Fruit fly (Drosophila melanogaster) whole organism, embryonic: ENCODE measurements around the gene CG4972.

Source experiments
- Abd-B ChIP-seq: fragments of 200-800 bp; sonication (Bioruptor generic); optimal IDR thresholded peaks from 2 replicates; lab custom pipeline; 2018; ENCODE audit warnings: missing biosample characterization, mild to moderate bottlenecking, missing genetic modification characterization, moderate library complexity
- BEAF-32 ChIP-seq: fragments of 200-800 bp; sonication (Bioruptor generic); optimal IDR thresholded peaks from 3 replicates; lab custom pipeline; 2017; ENCODE audit warnings: missing biosample characterization, missing genetic modification characterization, mild to moderate bottlenecking, moderate library complexity, missing genetic modification reagents
- BtbVII ChIP-seq: fragments of 200-800 bp; sonication (Bioruptor generic); optimal IDR thresholded peaks from 3 replicates; lab custom pipeline; 2017; ENCODE audit warnings: missing biosample characterization, mild to moderate bottlenecking, missing genetic modification characterization
- CG11723 ChIP-seq: fragments of 200-800 bp; sonication (Bioruptor generic); optimal IDR thresholded peaks from 2 replicates; lab custom pipeline; 2017; ENCODE audit warnings: missing biosample characterization, mild to moderate bottlenecking, missing genetic modification characterization
- CG13287 ChIP-seq: fragments of 200-800 bp; sonication (Bioruptor generic); IDR thresholded peaks from 2 replicates; pipeline ENCODE4 v1.3.6; 2022; ENCODE audit warnings: missing biosample characterization, missing genetic modification characterization; ENCODE audit not compliant: partially characterized antibody
- CG14667 ChIP-seq: fragments of 200-800 bp; sonication (Bioruptor generic); IDR thresholded peaks from 2 replicates; pipeline ENCODE4 v1.3.6; 2022; ENCODE audit warnings: missing biosample characterization, missing genetic modification characterization
- CG15514 ChIP-seq: fragments of 200-800 bp; sonication (Bioruptor generic); optimal IDR thresholded peaks from 3 replicates; lab custom pipeline; 2017; ENCODE audit warnings: missing biosample characterization, missing genetic modification characterization, mild to moderate bottlenecking, moderate library complexity, missing genetic modification reagents
- CG1603 ChIP-seq: fragments of 200-800 bp; sonication (Bioruptor generic); optimal IDR thresholded peaks from 2 replicates; lab custom pipeline; 2019; ENCODE audit warnings: missing biosample characterization, mild to moderate bottlenecking, missing genetic modification characterization, moderate library complexity
- CG17802 ChIP-seq: fragments of 200-800 bp; sonication (Bioruptor generic); optimal IDR thresholded peaks from 2 replicates; lab custom pipeline; 2018; ENCODE audit warnings: missing biosample characterization, mild to moderate bottlenecking, missing genetic modification characterization, moderate library complexity
- CG17829 ChIP-seq: fragments of 200-800 bp; optimal IDR thresholded peaks from 2 replicates; lab custom pipeline; 2019; ENCODE audit warnings: missing biosample characterization, mild to moderate bottlenecking, missing genetic modification characterization, moderate library complexity
- CG2116 ChIP-seq: fragments of 200-800 bp; sonication (Bioruptor generic); optimal IDR thresholded peaks from 3 replicates; lab custom pipeline; 2018; ENCODE audit warnings: missing biosample characterization, mild to moderate bottlenecking, missing genetic modification characterization
- CG30020 ChIP-seq: fragments of 200-800 bp; optimal IDR thresholded peaks from 2 replicates; lab custom pipeline; 2019; ENCODE audit warnings: missing biosample characterization, mild to moderate bottlenecking, missing genetic modification characterization, moderate library complexity
- CG32767 ChIP-seq: fragments of 200-800 bp; sonication (Bioruptor generic); IDR thresholded peaks from 2 replicates; pipeline ENCODE4 v1.3.6; 2022; ENCODE audit warnings: missing biosample characterization, missing genetic modification characterization
- CG3995 ChIP-seq: fragments of 200-800 bp; sonication (Bioruptor generic); optimal IDR thresholded peaks from 3 replicates; lab custom pipeline; 2016; ENCODE audit warnings: missing biosample characterization, missing genetic modification characterization
- CG7271 ChIP-seq: fragments of 200-800 bp; sonication (Bioruptor generic); optimal IDR thresholded peaks from 2 replicates; lab custom pipeline; 2018; ENCODE audit warnings: missing biosample characterization, mild to moderate bottlenecking, missing genetic modification characterization, moderate library complexity
- CG7987 ChIP-seq: fragments of 200-800 bp; sonication (Bioruptor generic); optimal IDR thresholded peaks from 2 replicates; lab custom pipeline; 2018; ENCODE audit warnings: missing biosample characterization, mild to moderate bottlenecking, missing genetic modification characterization, moderate library complexity
- CG8924 ChIP-seq: fragments of 200-800 bp; optimal IDR thresholded peaks from 3 replicates; lab custom pipeline; 2019; ENCODE audit warnings: missing biosample characterization, mild to moderate bottlenecking, missing genetic modification characterization, moderate library complexity
- CTCF ChIP-seq: fragments of 200-800 bp; sonication (Bioruptor generic); optimal IDR thresholded peaks from 2 replicates; lab custom pipeline; 2017; ENCODE audit warnings: missing biosample characterization, mild to moderate bottlenecking, missing genetic modification characterization, moderate library complexity
- Dll ChIP-seq: fragments of 200-800 bp; sonication (Bioruptor generic); IDR thresholded peaks from 4 replicates; pipeline ENCODE4 v1.3.6; 2022; ENCODE audit warnings: missing biosample characterization, missing genetic modification characterization; ENCODE audit not compliant: partially characterized antibody
- Doc3 ChIP-seq: fragments of 200-800 bp; sonication (Bioruptor generic); IDR thresholded peaks from 3 replicates; pipeline ENCODE4 v1.3.6; 2022; ENCODE audit warnings: missing biosample characterization, missing genetic modification characterization; ENCODE audit not compliant: partially characterized antibody
- Dref ChIP-seq: fragments of 200-800 bp; sonication (Bioruptor generic); IDR thresholded peaks from 2 replicates; pipeline ENCODE4 v1.3.6; 2022; ENCODE audit warnings: missing biosample characterization, missing genetic modification characterization
- H15 ChIP-seq: fragments of 200-800 bp; sonication (Bioruptor generic); IDR thresholded peaks from 3 replicates; pipeline ENCODE4 v1.3.6; 2022; ENCODE audit warnings: missing biosample characterization, missing genetic modification characterization
- HmgZ ChIP-seq: fragments of 200-800 bp; sonication (Bioruptor generic); optimal IDR thresholded peaks from 2 replicates; lab custom pipeline; 2018; ENCODE audit warnings: missing biosample characterization, mild to moderate bottlenecking, missing genetic modification characterization
- MBD-R2 ChIP-seq: fragments of 200-800 bp; sonication (Bioruptor generic); IDR thresholded peaks from 2 replicates; pipeline ENCODE4 v1.3.6; 2022; ENCODE audit warnings: missing biosample characterization, missing genetic modification characterization
- MESR4 ChIP-seq: fragments of 200-800 bp; sonication (Bioruptor generic); optimal IDR thresholded peaks from 2 replicates; lab custom pipeline; 2018; ENCODE audit warnings: missing biosample characterization, mild to moderate bottlenecking, missing genetic modification characterization, moderate library complexity
- Max ChIP-seq: fragments of 200-800 bp; sonication (Bioruptor generic); optimal IDR thresholded peaks from 2 replicates; lab custom pipeline; 2016; ENCODE audit warnings: missing biosample characterization, mild to moderate bottlenecking, missing genetic modification characterization
- Med ChIP-seq: fragments of 200-800 bp; sonication (Bioruptor generic); peaks from one replicate; lab custom pipeline; 2016; ENCODE audit warnings: missing biosample characterization, missing genetic modification characterization, mild to moderate bottlenecking, inconsistent platforms, moderate library complexity
- PHDP ChIP-seq: fragments of 200-800 bp; sonication (Bioruptor generic); optimal IDR thresholded peaks from 3 replicates; lab custom pipeline; 2018; ENCODE audit warnings: missing biosample characterization, mild to moderate bottlenecking, missing genetic modification characterization, moderate library complexity
- Pdp1 ChIP-seq, 2 experiments: fragments of 200-800 bp; sonication (Bioruptor generic); optimal IDR thresholded peaks; 3 replicates each; lab custom pipeline; 2016; ENCODE audit warnings: missing biosample characterization in 2 of 2, missing genetic modification characterization in 2 of 2, mild to moderate bottlenecking in 1 of 2, moderate library complexity in 1 of 2
- Scr ChIP-seq: fragments of 200-800 bp; sonication (Bioruptor generic); IDR thresholded peaks from 2 replicates; pipeline ENCODE4 v1.3.6; 2022; ENCODE audit warnings: missing biosample characterization, missing genetic modification characterization; ENCODE audit not compliant: partially characterized antibody
- Sry-δ ChIP-seq: fragments of 200-800 bp; sonication (Bioruptor generic); optimal IDR thresholded peaks from 2 replicates; lab custom pipeline; 2016; ENCODE audit warnings: missing biosample characterization, missing genetic modification characterization
- bigmax ChIP-seq: fragments of 200-800 bp; sonication (Bioruptor generic); optimal IDR thresholded peaks from 2 replicates; lab custom pipeline; 2018; ENCODE audit warnings: missing biosample characterization, mild to moderate bottlenecking, missing genetic modification characterization
- cg ChIP-seq: fragments of 200-800 bp; sonication (Bioruptor generic); optimal IDR thresholded peaks from 3 replicates; lab custom pipeline; 2019; ENCODE audit warnings: missing biosample characterization, mild to moderate bottlenecking, missing genetic modification characterization, moderate library complexity
- crp ChIP-seq, 2 experiments: fragments of 200-800 bp; sonication (Bioruptor generic); optimal IDR thresholded peaks; 2 replicates in 1 of 2; 3 replicates in 1 of 2; lab custom pipeline; 2017; ENCODE audit warnings: missing biosample characterization in 2 of 2, missing genetic modification characterization in 2 of 2, mild to moderate bottlenecking in 1 of 2, moderate library complexity in 1 of 2
- dmrt11E ChIP-seq: fragments of 200-800 bp; sonication (Bioruptor generic); optimal IDR thresholded peaks from 3 replicates; lab custom pipeline; 2018; ENCODE audit warnings: missing biosample characterization, mild to moderate bottlenecking, missing genetic modification characterization, moderate library complexity
- gfzf ChIP-seq: fragments of 200-800 bp; sonication (Bioruptor generic); optimal IDR thresholded peaks from 2 replicates; lab custom pipeline; 2016; ENCODE audit warnings: missing biosample characterization, mild to moderate bottlenecking, missing genetic modification characterization, moderate library complexity
- ken ChIP-seq: fragments of 200-800 bp; sonication (Bioruptor generic); IDR thresholded peaks from 3 replicates; pipeline ENCODE4 v1.3.6; 2022; ENCODE audit warnings: missing biosample characterization, missing genetic modification characterization
- knrl ChIP-seq: fragments of 200-800 bp; sonication (Bioruptor generic); IDR thresholded peaks from 3 replicates; pipeline ENCODE4 v1.3.6; 2022; ENCODE audit warnings: missing biosample characterization, missing genetic modification characterization; ENCODE audit not compliant: partially characterized antibody
- nerfin-1 ChIP-seq: fragments of 200-800 bp; sonication (Bioruptor generic); optimal IDR thresholded peaks from 3 replicates; lab custom pipeline; 2019; ENCODE audit warnings: missing biosample characterization, mild to moderate bottlenecking, missing genetic modification characterization, moderate library complexity
- odd ChIP-seq: fragments of 200-800 bp; sonication (Bioruptor generic); optimal IDR thresholded peaks from 2 replicates; lab custom pipeline; 2017; ENCODE audit warnings: missing biosample characterization, mild to moderate bottlenecking, missing genetic modification characterization
- pfk ChIP-seq: fragments of 200-800 bp; sonication (Bioruptor generic); optimal IDR thresholded peaks from 2 replicates; lab custom pipeline; 2018; ENCODE audit warnings: missing biosample characterization, mild to moderate bottlenecking, missing genetic modification characterization, moderate library complexity
- pzg ChIP-seq: fragments of 200-800 bp; sonication (Bioruptor generic); optimal IDR thresholded peaks from 3 replicates; lab custom pipeline; 2018; ENCODE audit warnings: missing biosample characterization, mild to moderate bottlenecking, missing genetic modification characterization, moderate library complexity
- row ChIP-seq: fragments of 200-800 bp; sonication (Bioruptor generic); IDR thresholded peaks from 3 replicates; pipeline ENCODE4 v1.3.6; 2022; ENCODE audit warnings: missing biosample characterization, missing genetic modification characterization
- slbo ChIP-seq: fragments of 200-800 bp; sonication (Bioruptor generic); IDR thresholded peaks from 2 replicates; pipeline ENCODE4 v1.3.6; 2022; ENCODE audit warnings: missing biosample characterization, missing genetic modification characterization
- slou ChIP-seq: fragments of 200-800 bp; sonication (Bioruptor generic); optimal IDR thresholded peaks from 3 replicates; lab custom pipeline; 2016; ENCODE audit warnings: missing biosample characterization, missing genetic modification characterization
- ssp ChIP-seq: fragments of 200-800 bp; sonication (Bioruptor generic); IDR thresholded peaks from 2 replicates; pipeline ENCODE4 v1.3.6; 2022; ENCODE audit warnings: missing biosample characterization, missing genetic modification characterization
- trem ChIP-seq: fragments of 200-800 bp; optimal IDR thresholded peaks from 3 replicates; lab custom pipeline; 2019; ENCODE audit warnings: missing biosample characterization, mild to moderate bottlenecking, missing genetic modification characterization, moderate library complexity
- vvl ChIP-seq: fragments of 200-800 bp; sonication (Bioruptor generic); IDR thresholded peaks from 2 replicates; pipeline ENCODE4 v1.3.6; 2022; ENCODE audit warnings: missing biosample characterization, missing genetic modification characterization
- zf30C ChIP-seq: fragments of 200-800 bp; sonication (Bioruptor generic); optimal IDR thresholded peaks from 3 replicates; lab custom pipeline; 2018; ENCODE audit warnings: missing biosample characterization, mild to moderate bottlenecking, missing genetic modification characterization

Gene CG4972

dm6 chr2L:10366525-10366924 lies 51.9 kb downstream of the CG4972 start, which contains the start of gene CG5056 (continued):
- peak; percentile 83 for TF ChIP-seq CG17802 (tag; lab: Kevin White, UChicago)
- peak; percentile 88 for TF ChIP-seq pzg (GFP tag; lab: Kevin White, UChicago)
- TF ChIP-seq CG3995 (GFP tag; lab: Kevin White, UChicago): peak; percentile 7
- peak; percentile 56 for TF ChIP-seq CG2116 (GFP tag; lab: Kevin White, UChicago)
- peak; percentile 78 for TF ChIP-seq Med (GFP tag; lab: Kevin White, UChicago)
- TF ChIP-seq pfk (GFP tag; lab: Kevin White, UChicago): peak; percentile 95
- TF ChIP-seq CG32767: peak; percentile 75
- peak; percentile 43; the same call in 1 of the 2 replicates for TF ChIP-seq slbo
- peak; percentile 12 for TF ChIP-seq nerfin-1
- TF ChIP-seq trem (tag; lab: Kevin White, UChicago): peak; percentile 69
- TF ChIP-seq BEAF-32 (GFP tag; lab: Kevin White, UChicago): peak; percentile 44
- peak; percentile 13 for TF ChIP-seq dmrt11E (tag; lab: Kevin White, UChicago)
- no peak for TF ChIP-seq ken
- peak; percentile 30; the same call in 1 of the 2 replicates for TF ChIP-seq CG14667 (GFP tag; lab: Robert Waterston, UW)
- TF ChIP-seq crp (GFP tag; optimal IDR thresholded peaks at IDR 0.05; lab: Kevin White, UChicago): peak in 1 of 2 experiments; percentile 66
- no peak for TF ChIP-seq CTCF (GFP tag; lab: Kevin White, UChicago)
- peak; percentile 61 for TF ChIP-seq gfzf (GFP tag; lab: Kevin White, UChicago)
- peak; percentile 27 for TF ChIP-seq slou (GFP tag; lab: Kevin White, UChicago)
- TF ChIP-seq CG1603 (tag; lab: Kevin White, UChicago): peak; percentile 100
- TF ChIP-seq Abd-B (GFP tag; lab: Kevin White, UChicago): peak; percentile 36
- peak; percentile 39 for TF ChIP-seq Dref (GFP tag; lab: Robert Waterston, UW)
- TF ChIP-seq H15: no peak
- peak; percentile 62 for TF ChIP-seq HmgZ (tag; lab: Kevin White, UChicago)
- peak; percentile 5 for TF ChIP-seq CG7987
- TF ChIP-seq ssp (GFP tag; lab: Robert Waterston, UW): peak; percentile 39; the same call in 1 of the 2 replicates
- peak; percentile 100 for TF ChIP-seq CG30020 (tag; lab: Kevin White, UChicago)
- peak; percentile 31 for TF ChIP-seq CG15514 (GFP tag; lab: Kevin White, UChicago)
- peak; percentile 39; the same call in 1 of the 3 replicates for TF ChIP-seq knrl (GFP tag; lab: Robert Waterston, UW)
- TF ChIP-seq Max (GFP tag; lab: Kevin White, UChicago): peak; percentile 17
- peak; percentile 47 for TF ChIP-seq CG17829
- 0 out of 2 replicates have a peak, but pooled peaks have one; percentile 28 for TF ChIP-seq vvl
- peak; percentile 11 for TF ChIP-seq CG7271
- no peak for TF ChIP-seq zf30C (GFP tag; lab: Kevin White, UChicago)
- TF ChIP-seq Doc3 (GFP tag; lab: Robert Waterston, UW): no peak
- peak; percentile 87 for TF ChIP-seq CG11723 (GFP tag; lab: Kevin White, UChicago)
- peak; percentile 26; the same call in 1 of the 2 replicates for TF ChIP-seq Scr (GFP tag; lab: Robert Waterston, UW)
- TF ChIP-seq MBD-R2: peak; percentile 85
- TF ChIP-seq cg (GFP tag; lab: Kevin White, UChicago): peak; percentile 64
- TF ChIP-seq Pdp1 (GFP tag; optimal IDR thresholded peaks at IDR 0.05; lab: Kevin White, UChicago): peak in 1 of 2 experiments; percentile 88
- peak; percentile 28; the same call in 1 of the 4 replicates for TF ChIP-seq Dll
- TF ChIP-seq Sry-δ: peak; percentile 26
- peak; percentile 95 for TF ChIP-seq MESR4 (GFP tag; lab: Kevin White, UChicago)
- peak; percentile 69 for TF ChIP-seq bigmax (GFP tag; lab: Kevin White, UChicago)
- peak; percentile 86 for TF ChIP-seq row (GFP tag; lab: Robert Waterston, UW)
- peak; percentile 18 for TF ChIP-seq PHDP (tag; lab: Kevin White, UChicago)
- 0 out of 2 replicates have a peak, but pooled peaks have one; percentile 39 for TF ChIP-seq CG13287
- TF ChIP-seq odd (GFP tag; lab: Kevin White, UChicago): no peak
- TF ChIP-seq BtbVII (GFP tag; lab: Kevin White, UChicago): no peak
- TF ChIP-seq CG8924 (tag; lab: Kevin White, UChicago): peak; percentile 59
